Worm (Caenorhabditis elegans): ENCODE data around the gene lmd-5.
A peak's percentile ranks its signal among the peaks of the same experiment; 100 is the strongest.

The lmd-5 gene

DNA sequence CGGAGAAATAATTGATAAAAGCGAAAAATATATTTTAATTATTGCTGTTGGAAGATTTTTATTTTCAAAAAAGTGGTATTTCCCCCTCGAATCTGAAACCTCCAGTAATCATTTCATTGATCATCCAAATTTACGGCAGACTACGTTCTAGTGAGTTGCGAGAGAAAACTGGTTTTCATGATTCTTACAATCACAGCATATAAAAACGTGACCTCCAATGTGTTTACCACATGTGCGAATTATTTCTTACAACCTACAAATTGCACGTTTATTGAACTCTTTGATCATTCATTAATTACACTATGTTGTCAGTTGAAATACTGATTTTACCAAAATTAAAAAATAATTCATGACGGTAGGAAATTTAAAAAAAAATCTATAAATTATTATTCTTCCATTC, 34.2 kb upstream of the lmd-5 start:
- TF ChIP-seq hlh-13 (GFP tag; optimal IDR thresholded peaks at IDR 0.05) (no peak), C38D4.7 (GFP tag; optimal IDR thresholded peaks at IDR 0.05) (no peak), nhr-11 (tag; optimal IDR thresholded peaks at IDR 0.05) (no peak), hlh-6 (tag; optimal IDR thresholded peaks at IDR 0.05) (no peak)

DNA sequence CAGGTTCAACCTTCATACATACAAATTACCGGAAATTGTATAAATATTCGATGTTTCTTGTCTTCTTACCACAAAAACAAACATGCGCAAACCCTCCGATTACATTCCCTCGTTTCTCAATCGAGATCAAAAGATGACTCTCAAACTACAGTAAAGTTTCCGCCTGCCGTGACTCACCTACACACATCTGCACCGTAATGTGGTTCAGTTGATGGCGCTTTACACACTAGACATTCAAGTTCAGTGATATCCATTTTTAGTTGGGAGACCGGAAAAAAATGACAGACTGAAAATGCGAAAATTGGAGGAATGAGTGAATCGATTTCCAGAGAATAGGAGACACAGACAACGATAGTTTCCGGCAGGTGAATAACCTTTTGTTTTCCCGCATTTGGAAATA, 32.2 kb upstream of the lmd-5 start, which contains the start of gene nhr-286:
nhr-286 (minus strand) TSS at position 324 of the 400 bp plus-strand sequence.
- TF ChIP-seq dve-1 (tag; optimal IDR thresholded peaks at IDR 0.05) = no peak
- no peak for TF ChIP-seq unc-55 (GFP tag; optimal IDR thresholded peaks at IDR 0.05)
- no peak for TF ChIP-seq hlh-30 (tag; optimal IDR thresholded peaks at IDR 0.05; ENCODE audit: insufficient read depth)
- TF ChIP-seq fkh-6 (tag; optimal IDR thresholded peaks at IDR 0.05) = no peak
- TF ChIP-seq pat-9 (tag; optimal IDR thresholded peaks at IDR 0.05) = no peak
- TF ChIP-seq lim-6 (tag; optimal IDR thresholded peaks at IDR 0.05) = no peak
- no peak for TF ChIP-seq sox-2 (GFP tag; IDR thresholded peaks at IDR 0.05)
- TF ChIP-seq Y22D7AL.16 (tag; optimal IDR thresholded peaks at IDR 0.05) = no peak
- TF ChIP-seq sox-4 (tag; optimal IDR thresholded peaks at IDR 0.05) = no peak
- no peak for TF ChIP-seq unc-42 (tag; optimal IDR thresholded peaks at IDR 0.05)
- no peak for TF ChIP-seq ceh-14 (tag; optimal IDR thresholded peaks at IDR 0.05)
- no peak for TF ChIP-seq ceh-45 (GFP tag; IDR thresholded peaks at IDR 0.05)
- TF ChIP-seq ceh-30 (tag; optimal IDR thresholded peaks at IDR 0.05) = no peak
- TF ChIP-seq ttx-3 (tag; optimal IDR thresholded peaks at IDR 0.05) = no peak
- no peak for TF ChIP-seq syd-9 (tag; optimal IDR thresholded peaks at IDR 0.05)

DNA sequence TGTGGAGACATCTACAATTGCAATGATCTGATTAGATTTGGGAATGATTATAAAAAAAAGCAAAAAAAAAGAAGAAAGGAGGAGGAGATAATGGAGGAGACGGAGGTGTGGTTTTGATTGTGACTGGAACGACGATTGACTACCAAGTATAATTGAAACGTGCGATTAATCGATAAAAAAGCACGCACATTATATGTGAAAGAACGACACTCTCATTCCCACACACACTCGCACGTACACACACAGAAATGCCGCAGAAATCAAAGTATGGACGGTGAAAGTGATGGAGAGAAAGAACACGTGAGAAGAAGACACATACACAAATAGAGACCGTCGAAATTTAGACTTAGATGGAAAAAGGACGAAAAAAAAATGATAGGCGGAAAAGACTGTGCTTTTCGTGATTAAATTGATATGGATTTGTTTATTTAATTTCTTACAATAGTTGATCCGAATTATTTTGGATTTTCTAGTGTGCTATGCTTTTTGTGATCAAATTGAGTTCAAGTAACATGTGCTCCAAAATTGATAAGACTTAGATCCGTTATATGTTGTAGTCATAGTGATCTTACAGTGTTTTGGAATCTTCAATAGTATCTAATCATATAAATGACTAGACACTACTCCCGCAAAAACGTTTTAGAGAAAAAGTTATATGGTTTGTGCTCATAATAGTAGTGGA, 29.6 kb upstream of the lmd-5 start, which contains the start of gene nhr-135:
nhr-135 (minus strand) TSS at position 51 of the 682 bp plus-strand sequence.
- TF ChIP-seq pat-9 (tag; optimal IDR thresholded peaks at IDR 0.05) (no peak), elt-2 (tag; optimal IDR thresholded peaks at IDR 0.05) (peak; percentile 8), ceh-6 (GFP tag; optimal IDR thresholded peaks at IDR 0.05) (no peak), madf-2 (tag; optimal IDR thresholded peaks at IDR 0.05) (no peak)

ce11 chrV:7095254-7095990, 28.0 kb upstream of the lmd-5 start:
- TF ChIP-seq K09A11.1 (tag; optimal IDR thresholded peaks at IDR 0.05; ENCODE audit: insufficient read depth) (no peak), ceh-30 (tag; optimal IDR thresholded peaks at IDR 0.05) (no peak), fkh-6 (tag; optimal IDR thresholded peaks at IDR 0.05) (no peak), odd-2 (tag; optimal IDR thresholded peaks at IDR 0.05) (no peak), lin-11 (tag; optimal IDR thresholded peaks at IDR 0.05) (no peak), fax-1 (tag; optimal IDR thresholded peaks at IDR 0.05) (no peak), hlh-8 (tag; optimal IDR thresholded peaks at IDR 0.05) (no peak), pat-9 (tag; optimal IDR thresholded peaks at IDR 0.05) (no peak), unc-3 (GFP tag; conservative IDR thresholded peaks at IDR 0.05) (no peak), unc-3 (tag; optimal IDR thresholded peaks at IDR 0.05) (no peak), hlh-15 (tag; optimal IDR thresholded peaks at IDR 0.05) (no peak), K02D7.2 (tag; optimal IDR thresholded peaks at IDR 0.05) (no peak), ceh-31 (tag; optimal IDR thresholded peaks at IDR 0.05) (no peak), pha-2 (tag; optimal IDR thresholded peaks at IDR 0.05) (no peak), madf-2 (tag; optimal IDR thresholded peaks at IDR 0.05) (no peak), tbx-2 (tag; optimal IDR thresholded peaks at IDR 0.05) (no peak), syd-9 (tag; optimal IDR thresholded peaks at IDR 0.05) (no peak), mec-3 (tag; optimal IDR thresholded peaks at IDR 0.05; ENCODE audit: borderline replicate concordance) (no peak), rnt-1 (tag; optimal IDR thresholded peaks at IDR 0.05) (no peak), elt-4 (tag; optimal IDR thresholded peaks at IDR 0.05) (no peak)
